Worm (Caenorhabditis elegans) whole organism, early embryonic: ENCODE data around the gene nuo-5.

Source experiments
- B0310.2 ChIP-seq: sonication (generic microtip); optimal IDR thresholded peaks from 2 replicates; lab custom pipeline; 2016; ENCODE audit warnings: mild to moderate bottlenecking, missing genetic modification characterization, missing compliant biosample characterization
- F13C5.2 ChIP-seq: sonication (generic microtip); optimal IDR thresholded peaks from 2 replicates; lab custom pipeline; 2017; ENCODE audit warnings: mild to moderate bottlenecking, missing genetic modification characterization, inconsistent platforms, missing compliant biosample characterization
- aly-1 ChIP-seq: sonication (generic microtip); optimal IDR thresholded peaks from 2 replicates; lab custom pipeline; 2016; ENCODE audit warnings: missing genetic modification characterization, missing compliant biosample characterization
- ama-1 ChIP-seq: fragments of 150-350 bp; optimal IDR thresholded peaks from 2 replicates; lab custom pipeline; 2014
- ceh-13 ChIP-seq: fragments of 200-800 bp; sonication (Bioruptor generic); optimal IDR thresholded peaks from 2 replicates; lab custom pipeline; 2018; ENCODE audit warnings: mild to moderate bottlenecking, missing genetic modification characterization, missing compliant biosample characterization
- flt-1 ChIP-seq: fragments of 200-800 bp; sonication (Bioruptor generic); IDR thresholded peaks from 2 replicates; pipeline ENCODE4 v1.3.6; 2022; ENCODE audit warnings: missing genetic modification characterization, missing compliant biosample characterization
- hmbx-1 ChIP-seq: sonication (generic microtip); optimal IDR thresholded peaks from 2 replicates; lab custom pipeline; 2016; ENCODE audit warnings: mild to moderate bottlenecking, missing genetic modification characterization, missing compliant biosample characterization
- hnd-1 ChIP-seq: sonication (generic microtip); optimal IDR thresholded peaks from 2 replicates; lab custom pipeline; 2016; ENCODE audit warnings: missing genetic modification characterization, missing compliant biosample characterization
- scrt-1 ChIP-seq: fragments of 200-800 bp; sonication (Bioruptor generic); IDR thresholded peaks from 2 replicates; pipeline ENCODE4 v1.3.6; 2022; ENCODE audit warnings: missing genetic modification characterization, missing compliant biosample characterization
- sea-1 ChIP-seq: fragments of 200-800 bp; sonication (Bioruptor generic); conservative IDR thresholded peaks from 2 replicates; pipeline ENCODE4 v1.3.6; 2022; ENCODE audit warnings: missing genetic modification characterization, missing compliant biosample characterization
- tbx-11 ChIP-seq: fragments of 200-800 bp; sonication (Bioruptor generic); IDR thresholded peaks from 2 replicates; pipeline ENCODE4 v1.3.6; 2022; ENCODE audit warnings: missing genetic modification characterization, missing compliant biosample characterization
- tbx-37 ChIP-seq: fragments of 200-800 bp; sonication (Bioruptor generic); conservative IDR thresholded peaks from 2 replicates; pipeline ENCODE4 v1.3.6; 2022; ENCODE audit warnings: missing genetic modification reagents, missing genetic modification characterization, missing compliant biosample characterization

ce11 chrV:2688562-2688961, 10.2 kb upstream of the nuo-5 start:
- no peak for TF ChIP-seq ama-1 (lab: Kevin White, UChicago)
- no peak for TF ChIP-seq B0310.2
- no peak for TF ChIP-seq ceh-13 (GFP tag; lab: Kevin White, UChicago)
- TF ChIP-seq hnd-1, result no peak
- no peak for TF ChIP-seq F13C5.2 (tag; lab: Kevin White, UChicago)
- TF ChIP-seq hmbx-1 (tag; lab: Kevin White, UChicago), result no peak
- no peak for TF ChIP-seq tbx-11 (GFP tag; lab: Robert Waterston, UW)
- no peak for TF ChIP-seq scrt-1 (GFP tag; lab: Robert Waterston, UW)
- TF ChIP-seq tbx-37 (GFP tag; lab: Robert Waterston, UW), result no peak
- TF ChIP-seq sea-1 (GFP tag; lab: Robert Waterston, UW), result no peak
- TF ChIP-seq aly-1 (tag; lab: Kevin White, UChicago), result no peak
- TF ChIP-seq flt-1 (GFP tag; lab: Robert Waterston, UW), result no peak
